Fruit fly (Drosophila melanogaster) whole organism, embryonic: ENCODE measurements around the gene CG43439.

Experiments
- CG11247 ChIP-seq: fragments of 200-800 bp; sonication (Bioruptor generic); IDR thresholded peaks from 2 replicates; pipeline ENCODE4 v1.3.6; 2022; ENCODE audit warnings: missing biosample characterization, missing genetic modification characterization
- CG13424 ChIP-seq: fragments of 200-800 bp; sonication (Bioruptor generic); optimal IDR thresholded peaks from 2 replicates; lab custom pipeline; 2019; ENCODE audit warnings: missing biosample characterization, mild to moderate bottlenecking, missing genetic modification characterization, moderate library complexity
- CG14667 ChIP-seq: fragments of 200-800 bp; sonication (Bioruptor generic); IDR thresholded peaks from 2 replicates; pipeline ENCODE4 v1.3.6; 2022; ENCODE audit warnings: missing biosample characterization, missing genetic modification characterization
- CG14710 ChIP-seq: fragments of 200-800 bp; sonication (Bioruptor generic); optimal IDR thresholded peaks from 3 replicates; lab custom pipeline; 2019; ENCODE audit warnings: missing biosample characterization, mild to moderate bottlenecking, missing genetic modification characterization, moderate library complexity
- CG15696 ChIP-seq: fragments of 200-800 bp; sonication (Bioruptor generic); optimal IDR thresholded peaks from 2 replicates; lab custom pipeline; 2019; ENCODE audit warnings: missing biosample characterization, mild to moderate bottlenecking, missing genetic modification characterization, moderate library complexity
- CG17359 ChIP-seq: fragments of 200-800 bp; sonication (Bioruptor generic); optimal IDR thresholded peaks from 3 replicates; lab custom pipeline; 2018; ENCODE audit warnings: missing biosample characterization, mild to moderate bottlenecking, missing genetic modification characterization, moderate library complexity
- CG17361 ChIP-seq: fragments of 200-800 bp; sonication (Bioruptor generic); IDR thresholded peaks from 3 replicates; pipeline ENCODE4 v1.3.6; 2022; ENCODE audit warnings: missing biosample characterization, missing genetic modification characterization
- CG18599 ChIP-seq: fragments of 200-800 bp; sonication (Bioruptor generic); optimal IDR thresholded peaks from 3 replicates; lab custom pipeline; 2017; ENCODE audit warnings: missing biosample characterization, missing genetic modification characterization, mild to moderate bottlenecking, moderate library complexity, missing genetic modification reagents
- CG18764 ChIP-seq: fragments of 200-800 bp; sonication (Bioruptor generic); optimal IDR thresholded peaks from 3 replicates; lab custom pipeline; 2016; ENCODE audit warnings: missing biosample characterization, missing genetic modification characterization
- CG32772 ChIP-seq: fragments of 200-800 bp; sonication (Bioruptor generic); IDR thresholded peaks from 2 replicates; pipeline ENCODE4 v1.3.6; 2022; ENCODE audit warnings: missing biosample characterization, missing genetic modification characterization
- CG34422 ChIP-seq: fragments of 200-800 bp; sonication (Bioruptor generic); IDR thresholded peaks from 3 replicates; pipeline ENCODE4 v1.3.6; 2022; ENCODE audit warnings: missing biosample characterization, missing genetic modification characterization
- CG43689 ChIP-seq: fragments of 200-800 bp; sonication (Bioruptor generic); IDR thresholded peaks from 2 replicates; pipeline ENCODE4 v1.3.6; 2022; ENCODE audit warnings: missing biosample characterization, missing genetic modification characterization
- CG5180 ChIP-seq: fragments of 200-800 bp; sonication (Bioruptor generic); optimal IDR thresholded peaks from 3 replicates; lab custom pipeline; 2017; ENCODE audit warnings: missing biosample characterization, missing genetic modification characterization, mild to moderate bottlenecking, moderate library complexity, missing genetic modification reagents
- CG7372 ChIP-seq: fragments of 200-800 bp; sonication (Bioruptor generic); IDR thresholded peaks from 2 replicates; pipeline ENCODE4 v1.3.6; 2022; ENCODE audit warnings: missing biosample characterization, missing genetic modification characterization
- CG7786 ChIP-seq: fragments of 200-800 bp; sonication (Bioruptor generic); optimal IDR thresholded peaks from 2 replicates; lab custom pipeline; 2016; ENCODE audit warnings: missing biosample characterization, missing genetic modification characterization
- CG7928 ChIP-seq: fragments of 200-800 bp; sonication (Bioruptor generic); optimal IDR thresholded peaks from 2 replicates; lab custom pipeline; 2017; ENCODE audit warnings: missing biosample characterization, mild to moderate bottlenecking, missing genetic modification characterization
- CG8924 ChIP-seq: fragments of 200-800 bp; optimal IDR thresholded peaks from 3 replicates; lab custom pipeline; 2019; ENCODE audit warnings: missing biosample characterization, mild to moderate bottlenecking, missing genetic modification characterization, moderate library complexity
- Dref ChIP-seq: fragments of 200-800 bp; sonication (Bioruptor generic); IDR thresholded peaks from 2 replicates; pipeline ENCODE4 v1.3.6; 2022; ENCODE audit warnings: missing biosample characterization, missing genetic modification characterization
- Eip74EF ChIP-seq, 2 experiments: fragments of 200-800 bp in 1 of 2; fragments of >200 bp in 1 of 2; sonication (Bioruptor generic) in 1 of 2; optimal IDR thresholded peaks; 2 replicates each; lab custom pipeline; 2017 to 2019; ENCODE audit warnings: missing biosample characterization in 2 of 2, missing genetic modification characterization in 2 of 2, mild to moderate bottlenecking in 1 of 2, moderate library complexity in 1 of 2
- Gsc ChIP-seq: fragments of 200-800 bp; sonication (Bioruptor generic); IDR thresholded peaks from 2 replicates; pipeline ENCODE4 v1.3.6; 2022; ENCODE audit warnings: missing biosample characterization, missing genetic modification characterization
- HLH3B ChIP-seq: fragments of 200-800 bp; sonication (Bioruptor generic); IDR thresholded peaks from 2 replicates; pipeline ENCODE4 v1.3.6; 2022; ENCODE audit warnings: missing biosample characterization, missing genetic modification characterization
- Hand ChIP-seq: fragments of 200-800 bp; sonication (Bioruptor generic); optimal IDR thresholded peaks from 2 replicates; lab custom pipeline; 2017; ENCODE audit warnings: mild to moderate bottlenecking, missing biosample characterization, missing genetic modification reagents, missing genetic modification characterization
- Hr51 ChIP-seq, 2 experiments: fragments of 200-800 bp; sonication (Bioruptor generic); optimal IDR thresholded peaks; 2 replicates in 1 of 2; 3 replicates in 1 of 2; lab custom pipeline; 2016 to 2018; ENCODE audit warnings: missing biosample characterization in 2 of 2, missing genetic modification characterization in 2 of 2, mild to moderate bottlenecking in 1 of 2, moderate library complexity in 1 of 2
- Lhr ChIP-seq: fragments of 200-800 bp; sonication (Bioruptor generic); optimal IDR thresholded peaks from 3 replicates; lab custom pipeline; 2017; ENCODE audit warnings: mild to moderate bottlenecking, missing biosample characterization, missing genetic modification reagents, missing genetic modification characterization
- Meics ChIP-seq: fragments of 200-800 bp; sonication (Bioruptor generic); optimal IDR thresholded peaks from 2 replicates; lab custom pipeline; 2017; ENCODE audit warnings: missing biosample characterization, mild to moderate bottlenecking, missing genetic modification characterization
- Oli ChIP-seq: fragments of 200-800 bp; sonication (Bioruptor generic); optimal IDR thresholded peaks from 2 replicates; lab custom pipeline; 2018; ENCODE audit warnings: missing biosample characterization, mild to moderate bottlenecking, missing genetic modification characterization, moderate library complexity
- PHDP ChIP-seq: fragments of 200-800 bp; sonication (Bioruptor generic); optimal IDR thresholded peaks from 3 replicates; lab custom pipeline; 2018; ENCODE audit warnings: missing biosample characterization, mild to moderate bottlenecking, missing genetic modification characterization, moderate library complexity
- Rx ChIP-seq: fragments of 200-800 bp; sonication (Bioruptor generic); IDR thresholded peaks from 2 replicates; pipeline ENCODE4 v1.3.6; 2022; ENCODE audit warnings: missing biosample characterization, missing genetic modification characterization
- Trl ChIP-seq, 3 experiments: fragments of >200 bp in 2 of 3; fragments of 200-800 bp in 1 of 3; sonication (Bioruptor generic) in 1 of 3; optimal IDR thresholded peaks; 2 replicates in 1 of 3; 3 replicates in 2 of 3; lab custom pipeline; 2016 to 2017; ENCODE audit warnings: missing biosample characterization in 1 of 3, missing genetic modification characterization in 1 of 3
- Xrp1 ChIP-seq: fragments of 200-800 bp; sonication (Bioruptor generic); IDR thresholded peaks from 2 replicates; pipeline ENCODE4 v1.3.6; 2022; ENCODE audit warnings: missing biosample characterization, missing genetic modification characterization
- YL-1 ChIP-seq: fragments of 200-800 bp; sonication (Bioruptor generic); optimal IDR thresholded peaks from 3 replicates; lab custom pipeline; 2017; ENCODE audit warnings: missing biosample characterization, mild to moderate bottlenecking, missing genetic modification characterization
- chm ChIP-seq: fragments of 200-800 bp; sonication (Bioruptor generic); IDR thresholded peaks from 2 replicates; pipeline ENCODE4 v1.3.6; 2022; ENCODE audit warnings: missing biosample characterization, missing genetic modification characterization
- dimm ChIP-seq: fragments of 200-800 bp; sonication (Bioruptor generic); IDR thresholded peaks from 2 replicates; pipeline ENCODE4 v1.3.6; 2022; ENCODE audit warnings: missing biosample characterization, missing genetic modification characterization
- dmrt11E ChIP-seq: fragments of 200-800 bp; sonication (Bioruptor generic); optimal IDR thresholded peaks from 3 replicates; lab custom pipeline; 2018; ENCODE audit warnings: missing biosample characterization, mild to moderate bottlenecking, missing genetic modification characterization, moderate library complexity
- esg ChIP-seq: fragments of 200-800 bp; sonication (Bioruptor generic); conservative IDR thresholded peaks from 2 replicates; pipeline ENCODE4 v1.3.6; 2022; ENCODE audit warnings: missing biosample characterization, missing genetic modification characterization
- exex ChIP-seq: fragments of 200-800 bp; sonication (Bioruptor generic); optimal IDR thresholded peaks from 4 replicates; lab custom pipeline; 2018; ENCODE audit warnings: missing biosample characterization, mild to moderate bottlenecking, missing genetic modification characterization, moderate library complexity
- fd96Cb ChIP-seq: fragments of 200-800 bp; sonication (Bioruptor generic); optimal IDR thresholded peaks from 2 replicates; lab custom pipeline; 2018; ENCODE audit warnings: missing biosample characterization, mild to moderate bottlenecking, missing genetic modification characterization, moderate library complexity
- gcm ChIP-seq: fragments of 200-800 bp; sonication (Bioruptor generic); optimal IDR thresholded peaks from 2 replicates; lab custom pipeline; 2019; ENCODE audit warnings: missing biosample characterization, mild to moderate bottlenecking, missing genetic modification characterization, moderate library complexity
- gem ChIP-seq: fragments of 200-800 bp; sonication (Bioruptor generic); optimal IDR thresholded peaks from 2 replicates; lab custom pipeline; 2019; ENCODE audit warnings: missing biosample characterization, mild to moderate bottlenecking, missing genetic modification characterization, moderate library complexity
- gsb-n ChIP-seq: fragments of 200-800 bp; sonication (Bioruptor generic); optimal IDR thresholded peaks from 3 replicates; lab custom pipeline; 2018; ENCODE audit warnings: missing biosample characterization, mild to moderate bottlenecking, missing genetic modification characterization
- ind ChIP-seq: fragments of 200-800 bp; sonication (Bioruptor generic); optimal IDR thresholded peaks from 3 replicates; lab custom pipeline; 2016; ENCODE audit warnings: missing biosample characterization, missing genetic modification characterization
- lab ChIP-seq: fragments of 200-800 bp; sonication (Bioruptor generic); optimal IDR thresholded peaks from 3 replicates; lab custom pipeline; 2017; ENCODE audit warnings: missing biosample characterization, missing genetic modification characterization, mild to moderate bottlenecking, moderate library complexity, missing genetic modification reagents
- onecut ChIP-seq: fragments of 200-800 bp; sonication (Bioruptor generic); IDR thresholded peaks from 2 replicates; pipeline ENCODE4 v1.3.6; 2022; ENCODE audit warnings: missing biosample characterization, missing genetic modification characterization
- sens-2 ChIP-seq: fragments of 200-800 bp; sonication (Bioruptor generic); IDR thresholded peaks from 2 replicates; pipeline ENCODE4 v1.3.6; 2022; ENCODE audit warnings: missing biosample characterization, missing genetic modification characterization
- seq ChIP-seq: fragments of 200-800 bp; sonication (Bioruptor generic); IDR thresholded peaks from 2 replicates; pipeline ENCODE4 v1.3.6; 2022; ENCODE audit warnings: missing biosample characterization, missing genetic modification characterization
- shn ChIP-seq: fragments of 200-800 bp; sonication (Bioruptor generic); optimal IDR thresholded peaks from 3 replicates; lab custom pipeline; 2016; ENCODE audit warnings: missing biosample characterization, missing genetic modification characterization
- so ChIP-seq: fragments of 200-800 bp; sonication (Bioruptor generic); IDR thresholded peaks from 3 replicates; pipeline ENCODE4 v1.3.6; 2022; ENCODE audit warnings: missing biosample characterization, missing genetic modification characterization
- tgo ChIP-seq: fragments of 200-800 bp; sonication (Bioruptor generic); IDR thresholded peaks from 3 replicates; pipeline ENCODE4 v1.3.6; 2022; ENCODE audit warnings: missing biosample characterization, missing genetic modification characterization
- trh ChIP-seq: fragments of 200-800 bp; sonication (Bioruptor generic); optimal IDR thresholded peaks from 2 replicates; lab custom pipeline; 2016; ENCODE audit warnings: missing biosample characterization, missing genetic modification characterization

Gene CG43439

DNA sequence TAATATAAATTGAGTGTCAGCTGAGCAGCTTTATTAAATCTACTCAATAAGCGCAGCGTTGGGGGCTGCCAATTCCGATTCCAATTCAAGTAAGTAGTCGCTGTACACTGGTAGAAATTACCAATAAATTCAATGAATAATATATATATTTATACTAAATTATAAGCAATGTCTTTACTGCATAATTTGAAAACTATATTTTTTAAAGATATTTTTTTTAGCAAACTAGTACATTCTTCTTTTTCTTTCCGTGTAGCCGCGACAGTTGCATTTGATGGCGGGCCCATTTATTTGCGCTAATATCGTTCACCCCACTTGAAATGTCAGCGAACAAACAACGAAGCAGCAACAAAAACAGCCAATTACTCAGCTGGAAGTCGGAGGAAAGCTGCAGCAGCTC lies 7.0 kb downstream of the CG43439 start (continued):
- TF ChIP-seq YL-1 (GFP tag; lab: Kevin White, UChicago) = no peak
- TF ChIP-seq CG15696 = no peak
- TF ChIP-seq gsb-n (tag; lab: Kevin White, UChicago) = peak; percentile 53
- TF ChIP-seq gem = peak; percentile 79
- TF ChIP-seq Rx (GFP tag; lab: Robert Waterston, UW) = peak; percentile 38; the same call in 1 of the 2 replicates
- peak in 1 of 2 experiments; percentile 76 for TF ChIP-seq Hr51 (GFP tag; optimal IDR thresholded peaks at IDR 0.05; lab: Kevin White, UChicago)
- TF ChIP-seq CG18599 (GFP tag; lab: Kevin White, UChicago) = peak; percentile 50
- TF ChIP-seq CG17361 (GFP tag; lab: Robert Waterston, UW) = peak; percentile 51; the same call in 2 of the 3 replicates
- TF ChIP-seq shn (GFP tag; lab: Kevin White, UChicago) = no peak
- peak; percentile 68 for TF ChIP-seq lab (GFP tag; lab: Kevin White, UChicago)
- TF ChIP-seq PHDP (tag; lab: Kevin White, UChicago) = peak; percentile 63
- peak; percentile 23 for TF ChIP-seq CG18764 (GFP tag; lab: Kevin White, UChicago)
- TF ChIP-seq dmrt11E (tag; lab: Kevin White, UChicago) = peak; percentile 70
- TF ChIP-seq CG32772 (GFP tag; lab: Robert Waterston, UW) = 0 out of 2 replicates have a peak, but pooled peaks have one; percentile 24
- TF ChIP-seq sens-2 (GFP tag; lab: Robert Waterston, UW) = peak; percentile 46; the same call in 1 of the 2 replicates
- peak; percentile 52; the same call in 2 of the 3 replicates for TF ChIP-seq CG34422 (GFP tag; lab: Robert Waterston, UW)
- peak; percentile 74; the same call in 2 of the 3 replicates for TF ChIP-seq so (GFP tag; lab: Robert Waterston, UW)
- TF ChIP-seq Hand (GFP tag; lab: Kevin White, UChicago) = no peak
- peak; percentile 49 for TF ChIP-seq ind (GFP tag; lab: Kevin White, UChicago)
- TF ChIP-seq chm (GFP tag; lab: Robert Waterston, UW) = 0 out of 2 replicates have a peak, but pooled peaks have one; percentile 51
- no peak for TF ChIP-seq Gsc (GFP tag; lab: Robert Waterston, UW)
- peak; percentile 43 for TF ChIP-seq trh (GFP tag; lab: Kevin White, UChicago)
- TF ChIP-seq CG43689 (GFP tag; lab: Robert Waterston, UW) = peak; percentile 47; the same call in 1 of the 2 replicates
- peak; percentile 32 for TF ChIP-seq gcm
- peak; percentile 50 for TF ChIP-seq CG13424 (tag; lab: Kevin White, UChicago)
- TF ChIP-seq Dref (GFP tag; lab: Robert Waterston, UW) = no peak
- peak; percentile 62 for TF ChIP-seq tgo (GFP tag; lab: Robert Waterston, UW)
- TF ChIP-seq HLH3B (GFP tag; lab: Robert Waterston, UW) = peak; percentile 68
- TF ChIP-seq CG7372 (GFP tag; lab: Robert Waterston, UW) = no peak
- TF ChIP-seq Oli = peak; percentile 73
- TF ChIP-seq onecut (GFP tag; lab: Robert Waterston, UW) = 0 out of 2 replicates have a peak, but pooled peaks have one; percentile 12
- TF ChIP-seq exex (tag; lab: Kevin White, UChicago) = no peak
- TF ChIP-seq fd96Cb (tag; lab: Kevin White, UChicago) = peak; percentile 60
- TF ChIP-seq esg (GFP tag; lab: Robert Waterston, UW) = peak; percentile 52
- no peak for TF ChIP-seq CG7786 (GFP tag; lab: Kevin White, UChicago)
- peak; percentile 36 for TF ChIP-seq CG5180 (GFP tag; lab: Kevin White, UChicago)
- peak; percentile 36; the same call in 1 of the 2 replicates for TF ChIP-seq dimm (GFP tag; lab: Robert Waterston, UW)
- peak; percentile 52 for TF ChIP-seq CG14667 (GFP tag; lab: Robert Waterston, UW)
- TF ChIP-seq CG14710 (tag; lab: Kevin White, UChicago) = peak; percentile 61
- TF ChIP-seq Lhr (GFP tag; lab: Kevin White, UChicago) = peak; percentile 3
- TF ChIP-seq Xrp1 (GFP tag; lab: Robert Waterston, UW) = peak; percentile 63
- peak; percentile 62 for TF ChIP-seq seq
- TF ChIP-seq Eip74EF (GFP tag; optimal IDR thresholded peaks at IDR 0.05; lab: Kevin White, UChicago) = peak in 1 of 2 experiments; percentile 26
- peak; percentile 26 for TF ChIP-seq CG8924 (tag; lab: Kevin White, UChicago)
- no peak for TF ChIP-seq Trl (optimal IDR thresholded peaks at IDR 0.05; lab: Kevin White, UChicago)
- TF ChIP-seq Trl (GFP tag; optimal IDR thresholded peaks at IDR 0.05; lab: Kevin White, UChicago) = no peak
- TF ChIP-seq CG7928 (GFP tag; lab: Kevin White, UChicago) = no peak
- peak; percentile 37; the same call in 1 of the 2 replicates for TF ChIP-seq CG11247 (GFP tag; lab: Robert Waterston, UW)
- peak; percentile 30 for TF ChIP-seq Meics (GFP tag; lab: Kevin White, UChicago)
- peak; percentile 75 for TF ChIP-seq CG17359 (tag; lab: Kevin White, UChicago)
